Worm (Caenorhabditis elegans) whole organism, mixed stage, embryonic: ENCODE data around the gene add-2.
A peak's percentile ranks its signal among the peaks of the same experiment; 100 is the strongest.

Experiments
- M03D4.4 ChIP-seq: sonication (generic microtip); optimal IDR thresholded peaks from 2 replicates; lab custom pipeline; 2017; ENCODE audit warnings: mild to moderate bottlenecking, missing genetic modification characterization, missing compliant biosample characterization
- bed-3 ChIP-seq: fragments of 200-800 bp; sonication (Bioruptor generic); optimal IDR thresholded peaks from 3 replicates; lab custom pipeline; 2018; ENCODE audit warnings: mild to moderate bottlenecking, missing genetic modification characterization, moderate library complexity, missing compliant biosample characterization
- blmp-1 ChIP-seq: fragments of 150-350 bp; optimal IDR thresholded peaks from 2 replicates; lab custom pipeline; 2014; ENCODE audit warnings: missing biosample characterization, missing genetic modification characterization
- ceh-39 ChIP-seq: fragments of 150-350 bp; optimal IDR thresholded peaks from 2 replicates; lab custom pipeline; 2014; ENCODE audit warnings: missing biosample characterization, missing genetic modification characterization
- ceh-43 ChIP-seq: fragments of 200-800 bp; sonication (Bioruptor generic); optimal IDR thresholded peaks from 2 replicates; lab custom pipeline; 2018; ENCODE audit warnings: mild to moderate bottlenecking, missing genetic modification characterization, moderate library complexity, missing compliant biosample characterization
- ceh-83 ChIP-seq: fragments of 200-800 bp; sonication (Bioruptor generic); optimal IDR thresholded peaks from 2 replicates; lab custom pipeline; 2018; ENCODE audit warnings: mild to moderate bottlenecking, missing genetic modification characterization, missing compliant biosample characterization
- ces-1 ChIP-seq: fragments of 150-350 bp; optimal IDR thresholded peaks from 2 replicates; lab custom pipeline; 2014; ENCODE audit warnings: missing biosample characterization, missing genetic modification reagents, missing genetic modification characterization
- cnd-1 ChIP-seq: fragments of 200-800 bp; sonication (Bioruptor generic); optimal IDR thresholded peaks from 2 replicates; lab custom pipeline; 2018; ENCODE audit warnings: mild to moderate bottlenecking, missing genetic modification characterization, missing compliant biosample characterization
- drap-1 ChIP-seq: fragments of 200-800 bp; sonication (Bioruptor generic); optimal IDR thresholded peaks from 3 replicates; lab custom pipeline; 2018; ENCODE audit warnings: mild to moderate bottlenecking, missing genetic modification characterization, missing compliant biosample characterization
- elt-1 ChIP-seq: sonication (generic microtip); optimal IDR thresholded peaks from 2 replicates; lab custom pipeline; 2017; ENCODE audit warnings: missing genetic modification characterization, mild to moderate bottlenecking, missing compliant biosample characterization, antibody characterized with exemption, moderate library complexity, borderline replicate concordance; ENCODE audit not compliant: insufficient read depth
- elt-3 ChIP-seq: fragments of 150-350 bp; optimal IDR thresholded peaks from 2 replicates; lab custom pipeline; 2014; ENCODE audit warnings: missing biosample characterization, missing genetic modification characterization
- flh-1 ChIP-seq: fragments of 200-800 bp; sonication (Bioruptor generic); optimal IDR thresholded peaks from 2 replicates; lab custom pipeline; 2018; ENCODE audit warnings: mild to moderate bottlenecking, missing genetic modification characterization, moderate library complexity, missing compliant biosample characterization
- ham-2 ChIP-seq: fragments of 200-800 bp; sonication (Bioruptor generic); optimal IDR thresholded peaks from 2 replicates; lab custom pipeline; 2018; ENCODE audit warnings: mild to moderate bottlenecking, missing genetic modification characterization, missing compliant biosample characterization
- hlh-1 ChIP-seq: fragments of 150-350 bp; optimal IDR thresholded peaks from 2 replicates; lab custom pipeline; 2014; ENCODE audit warnings: missing biosample characterization, missing genetic modification reagents, missing genetic modification characterization
- lin-32 ChIP-seq: fragments of 200-800 bp; sonication (Bioruptor generic); optimal IDR thresholded peaks from 2 replicates; lab custom pipeline; 2018; ENCODE audit warnings: mild to moderate bottlenecking, missing genetic modification characterization, missing compliant biosample characterization
- lsy-2 ChIP-seq: fragments of 150-350 bp; optimal IDR thresholded peaks from 2 replicates; lab custom pipeline; 2014; ENCODE audit warnings: missing biosample characterization, missing genetic modification characterization
- mab-5 ChIP-seq: fragments of 150-350 bp; optimal IDR thresholded peaks from 2 replicates; lab custom pipeline; 2014; ENCODE audit warnings: missing biosample characterization, missing genetic modification characterization
- mep-1 ChIP-seq: fragments of 150-350 bp; optimal IDR thresholded peaks from 2 replicates; lab custom pipeline; 2017; ENCODE audit warnings: missing biosample characterization, missing genetic modification reagents, missing genetic modification characterization, inconsistent platforms
- mls-2 ChIP-seq: sonication (generic microtip); optimal IDR thresholded peaks from 2 replicates; lab custom pipeline; 2016; ENCODE audit warnings: mild to moderate bottlenecking, missing genetic modification characterization, moderate library complexity, missing compliant biosample characterization
- nhr-12 ChIP-seq: fragments of 150-350 bp; optimal IDR thresholded peaks from 2 replicates; lab custom pipeline; 2014; ENCODE audit warnings: missing biosample characterization, missing genetic modification characterization
- nhr-2 ChIP-seq: fragments of 150-350 bp; optimal IDR thresholded peaks from 2 replicates; lab custom pipeline; 2014; ENCODE audit warnings: missing biosample characterization, missing genetic modification characterization
- nhr-237 ChIP-seq: fragments of 150-350 bp; optimal IDR thresholded peaks from 2 replicates; lab custom pipeline; 2014; ENCODE audit warnings: missing biosample characterization, missing genetic modification characterization
- nhr-28 ChIP-seq: fragments of 150-350 bp; optimal IDR thresholded peaks from 2 replicates; lab custom pipeline; 2014; ENCODE audit warnings: missing biosample characterization, missing genetic modification characterization
- nhr-76 ChIP-seq: sonication (generic microtip); optimal IDR thresholded peaks from 2 replicates; lab custom pipeline; 2017; ENCODE audit warnings: missing biosample characterization, missing genetic modification characterization
- pha-4 ChIP-seq: fragments of 150-350 bp; optimal IDR thresholded peaks from 2 replicates; lab custom pipeline; 2018; ENCODE audit warnings: missing biosample characterization, missing genetic modification reagents, missing genetic modification characterization
- sem-2 ChIP-seq: fragments of 200-800 bp; sonication (Bioruptor generic); optimal IDR thresholded peaks from 2 replicates; lab custom pipeline; 2018; ENCODE audit warnings: mild to moderate bottlenecking, missing genetic modification characterization, missing compliant biosample characterization
- snpc-4 ChIP-seq: fragments of 150-350 bp; optimal IDR thresholded peaks from 2 replicates; lab custom pipeline; 2014; ENCODE audit warnings: missing biosample characterization, missing genetic modification characterization
- sptf-1 ChIP-seq: sonication (generic microtip); optimal IDR thresholded peaks from 2 replicates; lab custom pipeline; 2017; ENCODE audit warnings: mild to moderate bottlenecking, missing genetic modification characterization, moderate library complexity, missing compliant biosample characterization
- tbx-8 ChIP-seq: fragments of 200-800 bp; sonication (Bioruptor generic); optimal IDR thresholded peaks from 2 replicates; lab custom pipeline; 2018; ENCODE audit warnings: mild to moderate bottlenecking, missing genetic modification characterization, moderate library complexity, missing compliant biosample characterization
- unc-120 ChIP-seq: sonication (generic microtip); optimal IDR thresholded peaks from 2 replicates; lab custom pipeline; 2017; ENCODE audit warnings: missing genetic modification characterization, missing compliant biosample characterization; ENCODE audit not compliant: poor library complexity, severe bottlenecking
- unc-62 ChIP-seq: fragments of 150-350 bp; optimal IDR thresholded peaks from 2 replicates; lab custom pipeline; 2014; ENCODE audit warnings: missing biosample characterization, missing genetic modification reagents, missing genetic modification characterization
- zip-8 ChIP-seq: fragments of 150-350 bp; optimal IDR thresholded peaks from 2 replicates; lab custom pipeline; 2014; ENCODE audit warnings: missing biosample characterization, missing genetic modification characterization
- ztf-11 ChIP-seq: fragments of 150-350 bp; optimal IDR thresholded peaks from 2 replicates; lab custom pipeline; 2014; ENCODE audit warnings: missing biosample characterization, missing genetic modification characterization

Gene add-2

DNA sequence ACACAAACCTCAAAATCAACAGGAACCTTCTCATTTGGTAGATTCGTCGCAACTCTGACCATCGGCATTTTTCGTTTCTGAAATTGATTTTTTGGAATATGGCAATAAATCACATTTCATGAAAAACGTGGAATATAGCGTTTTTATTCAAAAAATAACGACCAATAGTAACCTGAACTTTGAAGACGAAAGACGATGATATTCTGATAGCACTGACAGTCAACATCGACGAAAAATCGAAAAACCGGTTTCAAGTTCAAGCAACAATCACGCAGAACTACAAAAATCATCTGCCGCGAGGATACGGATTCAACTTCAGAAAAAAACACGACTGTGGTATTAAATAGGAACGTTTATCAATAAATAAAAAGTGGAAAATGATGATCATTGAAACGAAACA, 35.0 kb downstream of the add-2 start, which contains the start of gene mif-2:
TSS of gene mif-2 (minus strand) at position 281 of the 400 bp plus-strand sequence.
- TF ChIP-seq ham-2 (GFP tag; lab: Kevin White, UChicago) (no peak), pha-4 (no peak), sptf-1 (tag; lab: Kevin White, UChicago) (no peak), bed-3 (GFP tag; lab: Kevin White, UChicago) (no peak), blmp-1 (no peak), mep-1 (tag; lab: Kevin White, UChicago) (no peak), unc-120 (tag; lab: Kevin White, UChicago) (no peak), nhr-237 (tag; lab: Kevin White, UChicago) (no peak), tbx-8 (GFP tag; lab: Kevin White, UChicago) (no peak), snpc-4 (tag; lab: Kevin White, UChicago) (no peak)

DNA sequence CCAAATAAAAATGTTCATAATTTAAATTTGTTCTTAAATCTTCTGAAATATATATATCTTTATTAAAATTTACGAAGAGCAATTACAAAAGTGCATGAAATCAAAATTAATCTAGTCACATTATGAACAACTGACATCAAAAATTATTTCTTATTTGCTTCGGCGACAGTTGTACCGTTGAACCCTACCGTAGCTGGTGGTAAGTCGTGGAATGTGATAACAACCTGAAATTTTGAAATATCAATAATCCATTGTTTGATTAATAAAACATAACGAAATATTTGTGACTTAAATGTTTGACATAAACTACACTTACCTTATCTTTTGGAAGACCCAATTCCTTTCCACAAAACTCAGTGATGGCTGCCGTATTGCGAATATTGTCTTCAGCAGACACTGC, 36.5 kb downstream of the add-2 start:
- TF ChIP-seq unc-120 (tag; lab: Kevin White, UChicago) (no peak), cnd-1 (no peak), ceh-43 (no peak), snpc-4 (tag; lab: Kevin White, UChicago) (no peak), zip-8 (tag; lab: Kevin White, UChicago) (no peak)

DNA sequence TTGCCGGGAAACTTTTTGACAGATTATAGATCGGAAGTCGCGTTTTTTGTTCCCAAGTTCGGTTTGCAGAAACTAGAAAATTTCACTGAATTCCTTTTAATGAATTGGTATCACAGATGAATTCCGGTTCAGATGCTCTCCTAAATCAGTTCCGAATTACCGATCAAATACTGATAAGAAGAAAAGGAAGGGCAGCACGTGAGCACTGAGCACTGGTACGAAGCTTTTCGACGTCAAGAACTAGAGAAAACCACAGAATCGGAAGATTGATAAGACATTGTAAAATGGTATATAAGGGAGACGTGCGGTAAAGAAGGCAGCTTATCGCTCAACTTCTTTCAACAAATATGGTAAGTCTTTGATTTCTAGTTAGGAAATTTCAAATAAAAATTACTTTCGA, 38.0 kb downstream of the add-2 start, which contains the start of gene cpr-1:
TSS of gene cpr-1 (plus strand) at position 319 of the 400 bp plus-strand sequence.
- TF ChIP-seq ces-1 (GFP tag; lab: Kevin White, UChicago) = no peak
- no peak for TF ChIP-seq ceh-83
- no peak for TF ChIP-seq ztf-11
- TF ChIP-seq mep-1 (tag; lab: Kevin White, UChicago) = no peak
- TF ChIP-seq mab-5 (tag; lab: Kevin White, UChicago) = no peak
- TF ChIP-seq M03D4.4 (tag; lab: Kevin White, UChicago) = no peak
- TF ChIP-seq nhr-76 (tag; lab: Kevin White, UChicago) = no peak
- TF ChIP-seq nhr-2 (tag; lab: Kevin White, UChicago) = no peak
- TF ChIP-seq nhr-12 (tag; lab: Kevin White, UChicago) = no peak
- TF ChIP-seq sem-2 = no peak
- no peak for TF ChIP-seq ceh-39 (tag; lab: Kevin White, UChicago)

DNA sequence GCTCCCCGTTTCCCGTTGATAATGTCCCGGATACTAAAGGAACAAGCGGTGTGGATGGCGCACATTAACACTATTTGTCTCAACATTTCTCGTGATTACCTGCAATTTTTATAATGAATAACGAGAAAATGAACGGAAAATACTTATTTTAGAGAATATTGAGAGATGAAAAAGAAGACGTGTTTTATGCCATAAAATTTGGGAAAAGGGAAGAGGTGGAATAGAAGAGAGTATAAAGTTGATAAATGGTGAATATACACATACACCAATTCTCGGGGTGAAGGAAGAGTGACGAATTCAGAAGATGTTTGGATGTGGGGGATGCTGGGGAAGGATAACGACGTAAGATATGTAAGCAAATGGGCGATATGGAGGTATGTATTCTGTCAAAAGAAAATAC, 48.5 kb downstream of the add-2 start, which contains the start of gene F58H1.7:
TSS of gene F58H1.7 (minus strand) at position 101 of the 400 bp plus-strand sequence.
- TF ChIP-seq lin-32 (GFP tag; lab: Kevin White, UChicago) = no peak
- TF ChIP-seq hlh-1 (tag; lab: Kevin White, UChicago) = no peak
- no peak for TF ChIP-seq nhr-12 (tag; lab: Kevin White, UChicago)
- TF ChIP-seq mab-5 (tag; lab: Kevin White, UChicago) = no peak

DNA sequence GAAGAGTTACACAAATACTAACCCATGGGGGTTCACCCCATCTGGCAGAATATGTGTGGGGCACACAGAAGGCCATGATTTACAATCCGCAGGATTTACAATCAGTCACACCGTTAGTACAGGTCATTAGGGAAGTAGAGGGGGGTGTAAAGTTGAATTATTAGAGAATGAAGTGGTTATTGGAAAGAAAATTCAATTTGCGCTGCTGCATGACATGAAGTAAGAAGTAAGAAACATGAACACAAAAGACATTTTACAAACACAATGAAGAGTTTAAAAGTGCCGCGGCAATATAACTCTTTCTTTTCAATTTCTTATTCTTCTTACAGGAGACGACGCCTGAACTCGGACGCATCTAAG, 52.4 kb downstream of the add-2 start:
- TF ChIP-seq cnd-1 (peak; percentile 48), ces-1 (GFP tag; lab: Kevin White, UChicago) (peak; percentile 59), mep-1 (tag; lab: Kevin White, UChicago) (no peak), nhr-2 (tag; lab: Kevin White, UChicago) (peak; percentile 84), nhr-28 (tag; lab: Kevin White, UChicago) (no peak), sptf-1 (tag; lab: Kevin White, UChicago) (peak; percentile 19), drap-1 (GFP tag; lab: Kevin White, UChicago) (no peak), M03D4.4 (tag; lab: Kevin White, UChicago) (no peak), nhr-12 (tag; lab: Kevin White, UChicago) (no peak), bed-3 (GFP tag; lab: Kevin White, UChicago) (no peak), unc-120 (tag; lab: Kevin White, UChicago) (no peak), nhr-237 (tag; lab: Kevin White, UChicago) (no peak), tbx-8 (GFP tag; lab: Kevin White, UChicago) (no peak), elt-3 (tag; lab: Kevin White, UChicago) (no peak), ham-2 (GFP tag; lab: Kevin White, UChicago) (no peak), hlh-1 (tag; lab: Kevin White, UChicago) (no peak), zip-8 (tag; lab: Kevin White, UChicago) (no peak), sem-2 (no peak), elt-1 (no peak), ceh-39 (tag; lab: Kevin White, UChicago) (no peak), lsy-2 (tag; lab: Kevin White, UChicago) (no peak), mab-5 (tag; lab: Kevin White, UChicago) (no peak), pha-4 (no peak), unc-62 (GFP tag; lab: Kevin White, UChicago) (peak; percentile 36), ceh-83 (no peak), ceh-43 (no peak), nhr-76 (tag; lab: Kevin White, UChicago) (no peak), mls-2 (tag; lab: Kevin White, UChicago) (no peak), flh-1 (GFP tag; lab: Kevin White, UChicago) (no peak)
